Worm (Caenorhabditis elegans): ENCODE measurements around the gene fkh-5.

ce11 chrIII:4856992-4857391 is 12.5 kb downstream of the fkh-5 start:
- no peak for TF ChIP-seq W03F9.2 (tag; optimal IDR thresholded peaks at IDR 0.05)
- TF ChIP-seq dao-5 (tag; optimal IDR thresholded peaks at IDR 0.05) = no peak
- no peak for TF ChIP-seq him-1 (tag; optimal IDR thresholded peaks at IDR 0.05)
